Worm (Caenorhabditis elegans): ENCODE data around the gene C17H12.2.

C17H12.2 gene

DNA sequence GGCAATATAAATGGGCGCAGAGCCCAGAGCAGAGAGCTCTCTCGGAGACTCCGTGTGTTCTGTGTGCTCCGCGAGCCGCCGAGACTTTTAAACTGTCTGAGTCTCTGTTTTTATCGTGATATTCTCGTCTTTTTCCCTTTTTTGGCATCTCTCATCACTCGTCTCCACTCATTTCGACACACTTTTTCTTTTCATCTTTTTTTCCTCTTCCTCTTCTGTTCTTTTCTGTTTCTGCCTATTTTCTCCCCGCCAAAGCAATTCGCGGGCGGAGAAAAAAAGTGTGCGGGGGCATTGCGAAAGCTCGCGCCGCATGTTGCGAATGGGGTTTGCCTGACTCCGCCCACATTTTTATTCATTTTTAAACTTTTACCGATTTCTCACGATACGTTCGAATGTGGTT is 33.9 kb downstream of the C17H12.2 start:
- TF ChIP-seq unc-62 (GFP tag; optimal IDR thresholded peaks at IDR 0.05), result no peak

DNA sequence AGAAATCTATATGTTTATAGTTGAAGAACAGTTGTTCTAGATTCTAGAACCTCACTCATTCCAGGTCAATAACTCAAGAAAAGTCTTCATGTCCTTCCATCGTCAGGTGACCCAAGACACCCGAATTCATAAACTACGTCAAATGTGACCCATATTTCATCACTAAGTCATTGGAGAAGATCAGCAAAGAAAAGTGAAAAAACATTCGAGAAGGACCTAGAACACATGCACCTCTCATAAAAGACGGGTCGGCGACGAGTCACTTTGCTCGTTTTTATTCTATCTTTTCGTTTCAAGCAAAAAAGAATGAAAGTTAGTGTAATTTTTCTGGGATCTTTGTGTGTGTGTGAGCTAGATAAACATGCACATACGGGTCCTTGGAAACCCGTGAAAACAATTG is 39.1 kb downstream of the C17H12.2 start:
- no peak for TF ChIP-seq unc-62 (GFP tag; optimal IDR thresholded peaks at IDR 0.05)

DNA sequence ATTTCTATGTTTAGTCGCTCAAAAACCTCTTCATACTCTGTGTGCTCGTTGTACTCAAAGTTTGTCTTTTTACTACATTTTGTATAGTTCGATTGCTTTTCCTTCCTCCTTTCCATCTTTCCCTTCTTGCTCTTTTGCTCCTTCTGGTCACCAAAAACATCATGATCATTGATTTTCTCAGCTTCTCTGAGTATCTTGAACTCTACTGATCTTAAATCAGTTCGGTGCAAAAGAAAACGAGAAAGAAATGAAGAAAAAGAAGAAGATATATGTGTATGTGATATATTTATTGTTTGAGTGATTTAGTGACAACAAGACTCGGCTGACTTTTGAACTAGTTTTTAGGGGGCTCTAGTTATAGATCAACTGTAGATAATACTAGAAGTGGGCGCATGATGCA is 40.2 kb downstream of the C17H12.2 start:
- TF ChIP-seq unc-62 (GFP tag; optimal IDR thresholded peaks at IDR 0.05), result no peak

DNA sequence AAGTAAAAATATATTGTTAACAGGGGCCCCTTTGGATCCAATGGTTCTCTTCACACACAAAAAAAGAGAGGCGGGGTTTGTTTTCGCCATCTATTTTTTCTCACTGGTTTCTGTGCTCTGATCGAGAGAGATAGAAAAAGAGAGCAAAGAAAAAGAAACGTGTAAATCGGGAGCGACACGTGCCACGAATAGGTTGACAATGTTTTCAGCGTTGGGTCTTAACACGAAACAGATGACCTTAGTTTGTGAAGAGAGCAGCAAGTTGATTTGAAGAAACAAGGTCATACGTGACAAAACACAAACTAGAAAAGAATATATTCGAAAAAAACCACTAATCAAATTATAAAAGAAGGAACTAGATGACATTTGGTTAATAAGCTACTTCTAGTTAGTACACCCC is 41.8 kb downstream of the C17H12.2 start, which contains the start of gene lin-45:
lin-45 (minus strand) TSS at position 82 of the 400 bp plus-strand sequence.
- no peak for TF ChIP-seq unc-62 (GFP tag; optimal IDR thresholded peaks at IDR 0.05)

DNA sequence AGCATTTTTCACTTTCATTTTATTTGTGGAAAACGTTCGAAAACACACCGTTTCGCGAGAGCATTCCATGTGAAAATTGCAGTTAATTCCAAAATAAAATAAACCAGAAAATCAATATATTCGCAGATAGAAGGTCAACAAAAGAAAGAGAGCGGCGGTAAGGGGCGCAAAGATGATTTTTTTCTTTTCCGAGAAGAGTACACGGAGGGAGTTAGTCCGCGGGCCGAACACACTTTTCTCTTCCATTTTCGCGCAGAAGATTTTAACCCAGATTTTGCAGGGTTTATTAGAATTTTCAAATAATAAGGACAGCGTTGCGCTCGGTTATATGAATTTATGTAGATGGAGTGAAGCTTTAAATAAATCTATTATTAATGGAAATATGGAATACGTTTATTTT is 42.6 kb downstream of the C17H12.2 start:
- TF ChIP-seq unc-62 (GFP tag; optimal IDR thresholded peaks at IDR 0.05), result no peak

DNA sequence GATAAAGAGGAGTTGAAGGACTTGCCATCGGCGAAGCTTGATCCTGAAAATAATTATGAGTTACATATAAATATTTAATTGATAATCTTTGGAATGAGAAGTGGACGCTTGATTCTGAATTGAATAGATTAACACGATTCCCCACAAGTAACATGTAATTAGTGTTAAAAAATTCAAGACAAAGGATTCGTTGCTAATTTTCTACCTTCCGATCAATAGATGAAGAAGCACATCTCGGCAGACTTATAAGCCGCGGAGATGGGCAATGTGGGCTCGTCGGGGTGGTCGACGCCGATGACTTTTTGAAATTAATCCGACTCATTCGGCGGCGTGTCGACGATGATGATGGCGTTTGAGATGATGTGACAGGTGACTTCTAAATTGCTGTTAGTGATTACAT is 43.2 kb downstream of the C17H12.2 start:
- no peak for TF ChIP-seq unc-62 (GFP tag; optimal IDR thresholded peaks at IDR 0.05)

DNA sequence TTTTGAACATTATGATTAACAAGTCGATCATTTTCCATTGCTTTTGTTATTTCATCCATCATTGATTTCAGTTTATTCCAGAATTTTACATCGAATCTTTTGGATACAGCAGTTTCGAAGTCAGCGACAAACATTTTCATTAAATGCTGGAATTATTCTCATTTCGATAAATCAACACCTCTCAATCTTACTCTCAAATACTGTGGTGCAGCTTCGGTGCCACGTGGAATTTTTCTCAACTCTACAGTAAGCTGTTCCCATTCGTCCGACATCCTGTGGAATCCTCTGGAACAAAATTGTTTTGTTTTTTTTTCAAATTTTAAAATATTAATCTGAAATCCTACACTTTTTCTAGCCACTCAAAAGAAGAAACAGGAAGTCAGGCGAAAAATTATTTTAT is 48.1 kb downstream of the C17H12.2 start, which contains the start of gene smg-7:
smg-7 (minus strand) TSS at position 285 of the 400 bp plus-strand sequence.
- TF ChIP-seq unc-62 (GFP tag; optimal IDR thresholded peaks at IDR 0.05), result no peak

DNA sequence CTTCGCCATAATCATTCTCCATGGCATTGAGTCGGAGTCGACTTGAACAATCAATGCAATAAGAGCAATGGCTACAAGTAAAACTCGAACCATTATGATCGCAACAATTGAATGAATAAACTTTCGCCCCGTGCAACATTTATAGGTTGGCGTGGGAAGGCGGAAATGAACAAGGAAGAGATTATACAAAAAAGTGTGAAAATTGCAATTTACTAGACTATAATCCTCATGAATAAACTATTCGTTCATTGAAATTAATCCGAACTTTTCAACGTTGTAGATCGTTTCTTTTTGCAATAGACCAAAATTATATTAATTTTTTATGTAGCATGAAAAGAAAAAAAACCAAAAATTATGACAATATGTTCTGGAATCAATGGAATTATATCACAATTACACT is 50.1 kb downstream of the C17H12.2 start, which contains the start of gene Y73B6A.3:
Y73B6A.3 (minus strand) TSS at position 101 of the 400 bp plus-strand sequence.
- no peak for TF ChIP-seq unc-62 (GFP tag; optimal IDR thresholded peaks at IDR 0.05)

Data from whole organism, dauer.